Worm (Caenorhabditis elegans): ENCODE data around the gene acr-18.

DNA sequence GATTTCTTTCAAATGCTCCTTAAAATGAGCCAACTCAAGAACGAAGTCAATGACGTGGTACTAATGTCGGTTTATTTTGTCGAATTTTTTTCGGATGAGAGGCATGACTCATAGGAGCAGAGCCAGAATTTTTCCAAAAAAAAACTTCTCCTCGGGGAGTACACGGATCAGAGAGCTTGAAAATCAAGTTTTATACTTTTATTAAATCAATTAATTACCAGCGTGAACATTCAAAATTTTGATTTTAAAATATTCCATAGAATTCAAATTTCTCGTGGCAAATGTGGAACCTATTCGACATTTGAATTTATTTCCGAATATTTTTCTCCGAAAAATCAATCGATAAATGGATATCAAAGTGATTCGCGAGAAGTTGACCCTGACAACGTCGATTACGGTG lies 22.6 kb downstream of the acr-18 start, which contains the start of gene F21A3.4:
- TF ChIP-seq dao-5 (tag; optimal IDR thresholded peaks at IDR 0.05) (no peak), him-1 (tag; optimal IDR thresholded peaks at IDR 0.05) (no peak), W03F9.2 (tag; optimal IDR thresholded peaks at IDR 0.05) (no peak)
